Worm (Caenorhabditis elegans) whole organism, L1 larva: ENCODE results near the gene R13H4.5.

Source experiments
- C16A3.4 ChIP-seq: fragments of 150-350 bp; optimal IDR thresholded peaks from 2 replicates; lab custom pipeline; 2014; ENCODE audit warnings: missing biosample characterization, missing genetic modification characterization
- F16B12.6 ChIP-seq: fragments of 150-350 bp; optimal IDR thresholded peaks from 2 replicates; lab custom pipeline; 2014; ENCODE audit warnings: missing biosample characterization, missing genetic modification characterization
- aha-1 ChIP-seq: fragments of 150-350 bp; optimal IDR thresholded peaks from 2 replicates; lab custom pipeline; 2014; ENCODE audit warnings: missing biosample characterization, missing genetic modification characterization
- alr-1 ChIP-seq: fragments of 200-800 bp; sonication (Bioruptor generic); optimal IDR thresholded peaks from 2 replicates; lab custom pipeline; 2018; ENCODE audit warnings: borderline replicate concordance, mild to moderate bottlenecking, missing genetic modification characterization, missing compliant biosample characterization
- blmp-1 ChIP-seq: fragments of 150-350 bp; optimal IDR thresholded peaks from 2 replicates; lab custom pipeline; 2014; ENCODE audit warnings: missing biosample characterization, missing genetic modification characterization
- ceh-82 ChIP-seq, 3 experiments: fragments of 150-350 bp in 1 of 3; sonication (generic microtip) in 2 of 3; optimal IDR thresholded peaks; 2 replicates each; lab custom pipeline; 2014 to 2017; ENCODE audit warnings: missing biosample characterization in 3 of 3, missing genetic modification characterization in 3 of 3
- ceh-90 ChIP-seq: sonication (generic microtip); optimal IDR thresholded peaks from 2 replicates; lab custom pipeline; 2016; ENCODE audit warnings: missing genetic modification characterization, missing compliant biosample characterization
- ces-1 ChIP-seq: fragments of 150-350 bp; optimal IDR thresholded peaks from 2 replicates; lab custom pipeline; 2014; ENCODE audit warnings: missing biosample characterization, missing genetic modification reagents, missing genetic modification characterization
- dpl-1 ChIP-seq, 3 experiments: fragments of 150-350 bp in 2 of 3; sonication (generic microtip) in 1 of 3; optimal IDR thresholded peaks; 2 replicates each; lab custom pipeline; 2014 to 2017; ENCODE audit warnings: missing biosample characterization in 3 of 3, missing genetic modification characterization in 3 of 3, missing genetic modification reagents in 3 of 3
- efl-1 ChIP-seq, 4 experiments: fragments of 150-350 bp; optimal IDR thresholded peaks in 3 of 4; peaks in 1 of 4; 1 replicate in 1 of 4; 2 replicates in 3 of 4; lab custom pipeline; 2014; ENCODE audit warnings: missing biosample characterization in 2 of 4, missing genetic modification characterization in 2 of 4, missing genetic modification reagents in 2 of 4
- efl-3 ChIP-seq: fragments of 200-800 bp; sonication (Bioruptor generic); optimal IDR thresholded peaks from 2 replicates; lab custom pipeline; 2018; ENCODE audit warnings: mild to moderate bottlenecking, missing genetic modification characterization, missing compliant biosample characterization
- egl-13 ChIP-seq: sonication (generic microtip); optimal IDR thresholded peaks from 2 replicates; lab custom pipeline; 2016; ENCODE audit warnings: missing genotype, missing genetic modification reagents, missing genetic modification characterization, missing compliant biosample characterization
- elt-2 ChIP-seq: sonication (generic microtip); optimal IDR thresholded peaks from 2 replicates; lab custom pipeline; 2016; ENCODE audit warnings: missing genetic modification characterization, mild to moderate bottlenecking, inconsistent platforms, missing compliant biosample characterization, missing genetic modification reagents
- ets-5 ChIP-seq: fragments of 200-800 bp; sonication (Bioruptor generic); IDR thresholded peaks from 2 replicates; pipeline ENCODE4 v1.3.6; 2022; ENCODE audit warnings: missing genetic modification characterization, missing compliant biosample characterization
- fkh-10 ChIP-seq: sonication (generic microtip); optimal IDR thresholded peaks from 2 replicates; lab custom pipeline; 2017; ENCODE audit warnings: missing biosample characterization, missing genetic modification reagents, missing genetic modification characterization
- fos-1 ChIP-seq: fragments of 150-350 bp; optimal IDR thresholded peaks from 2 replicates; lab custom pipeline; 2014; ENCODE audit warnings: missing biosample characterization, missing genetic modification characterization
- grh-1 ChIP-seq: fragments of 200-800 bp; sonication (Bioruptor generic); IDR thresholded peaks from 2 replicates; pipeline ENCODE4 v1.3.6; 2022; ENCODE audit warnings: missing genetic modification reagents, missing genetic modification characterization, missing compliant biosample characterization
- hlh-17 ChIP-seq: fragments of 200-800 bp; sonication (Bioruptor generic); optimal IDR thresholded peaks from 2 replicates; lab custom pipeline; 2018; ENCODE audit warnings: missing genetic modification characterization, mild to moderate bottlenecking, missing compliant biosample characterization, moderate library complexity, borderline replicate concordance
- hpl-2 ChIP-seq: fragments of 150-350 bp; optimal IDR thresholded peaks from 2 replicates; lab custom pipeline; 2014; ENCODE audit warnings: missing biosample characterization, missing genetic modification reagents, missing genetic modification characterization
- irx-1 ChIP-seq: sonication (generic microtip); optimal IDR thresholded peaks from 2 replicates; lab custom pipeline; 2016; ENCODE audit warnings: missing genetic modification characterization, missing compliant biosample characterization
- isw-1 ChIP-seq: fragments of 200-800 bp; sonication (Bioruptor generic); IDR thresholded peaks from 2 replicates; pipeline ENCODE4 v1.3.6; 2022; ENCODE audit warnings: missing genetic modification characterization, missing compliant biosample characterization
- jun-1 ChIP-seq: fragments of 150-350 bp; optimal IDR thresholded peaks from 2 replicates; lab custom pipeline; 2014; ENCODE audit warnings: missing biosample characterization, missing genetic modification reagents, missing genetic modification characterization
- lin-13 ChIP-seq: fragments of 150-350 bp; optimal IDR thresholded peaks from 2 replicates; lab custom pipeline; 2014; ENCODE audit warnings: missing biosample characterization, missing genetic modification reagents, missing genetic modification characterization
- lin-15B ChIP-seq: fragments of 150-350 bp; sonication (generic microtip); optimal IDR thresholded peaks from 3 replicates; lab custom pipeline; 2014; ENCODE audit warnings: missing biosample characterization, missing genetic modification characterization
- lin-35 ChIP-seq, 2 experiments: fragments of 150-350 bp; optimal IDR thresholded peaks; 2 replicates each; lab custom pipeline; 2014; ENCODE audit warnings: missing biosample characterization in 2 of 2, missing genetic modification characterization in 2 of 2, missing genetic modification reagents in 2 of 2
- lin-39 ChIP-seq: fragments of 150-350 bp; optimal IDR thresholded peaks from 2 replicates; lab custom pipeline; 2014; ENCODE audit warnings: missing biosample characterization, missing genetic modification reagents, missing genetic modification characterization
- lsy-2 ChIP-seq, 2 experiments: fragments of 150-350 bp; optimal IDR thresholded peaks; 2 replicates each; lab custom pipeline; 2014; ENCODE audit warnings: missing biosample characterization in 2 of 2, missing genetic modification characterization in 2 of 2
- mef-2 ChIP-seq: fragments of 150-350 bp; optimal IDR thresholded peaks from 2 replicates; lab custom pipeline; 2014; ENCODE audit warnings: missing biosample characterization, missing genetic modification characterization
- mep-1 ChIP-seq: fragments of 150-350 bp; optimal IDR thresholded peaks from 2 replicates; lab custom pipeline; 2014; ENCODE audit warnings: missing biosample characterization, missing genetic modification characterization
- nhr-12 ChIP-seq: sonication (generic microtip); optimal IDR thresholded peaks from 2 replicates; lab custom pipeline; 2017; ENCODE audit warnings: missing biosample characterization, missing genetic modification characterization
- nhr-19 ChIP-seq: fragments of 200-800 bp; sonication (Bioruptor generic); conservative IDR thresholded peaks from 2 replicates; pipeline ENCODE4 v1.3.6; 2022; ENCODE audit warnings: missing genetic modification characterization, missing compliant biosample characterization
- nhr-71 ChIP-seq: sonication (generic microtip); optimal IDR thresholded peaks from 2 replicates; lab custom pipeline; 2016; ENCODE audit warnings: mild to moderate bottlenecking, missing genetic modification characterization, moderate library complexity, missing compliant biosample characterization
- nhr-77 ChIP-seq: fragments of 150-350 bp; optimal IDR thresholded peaks from 2 replicates; lab custom pipeline; 2014; ENCODE audit warnings: missing biosample characterization, missing genetic modification characterization
- nhr-84 ChIP-seq: sonication (generic microtip); optimal IDR thresholded peaks from 2 replicates; lab custom pipeline; 2017; ENCODE audit warnings: missing biosample characterization, missing genetic modification characterization
- nhr-90 ChIP-seq: sonication (generic microtip); optimal IDR thresholded peaks from 2 replicates; lab custom pipeline; 2016; ENCODE audit warnings: mild to moderate bottlenecking, missing genetic modification characterization, missing compliant biosample characterization; ENCODE audit not compliant: poor library complexity
- pax-3 ChIP-seq: fragments of 200-800 bp; sonication (Bioruptor generic); optimal IDR thresholded peaks from 2 replicates; lab custom pipeline; 2018; ENCODE audit warnings: mild to moderate bottlenecking, missing genetic modification characterization, moderate library complexity, missing compliant biosample characterization
- skn-1 ChIP-seq: fragments of 150-350 bp; optimal IDR thresholded peaks from 2 replicates; lab custom pipeline; 2014; ENCODE audit warnings: missing biosample characterization, missing genetic modification characterization
- snu-23 ChIP-seq: sonication (generic microtip); optimal IDR thresholded peaks from 2 replicates; lab custom pipeline; 2016; ENCODE audit warnings: missing genetic modification characterization, missing compliant biosample characterization
- sox-4 ChIP-seq: sonication (generic microtip); optimal IDR thresholded peaks from 2 replicates; lab custom pipeline; 2016; ENCODE audit warnings: missing genetic modification characterization, missing compliant biosample characterization
- tbx-2 ChIP-seq: sonication (generic microtip); optimal IDR thresholded peaks from 2 replicates; lab custom pipeline; 2016; ENCODE audit warnings: missing genetic modification characterization, missing compliant biosample characterization
- unc-30 ChIP-seq: sonication (generic microtip); optimal IDR thresholded peaks from 2 replicates; lab custom pipeline; 2017; ENCODE audit warnings: missing biosample characterization, missing genetic modification characterization
- unc-86 ChIP-seq: sonication (generic microtip); optimal IDR thresholded peaks from 2 replicates; lab custom pipeline; 2016; ENCODE audit warnings: missing genetic modification characterization, missing compliant biosample characterization
- unc-98 ChIP-seq: fragments of 200-800 bp; sonication (Bioruptor generic); IDR thresholded peaks from 2 replicates; pipeline ENCODE4 v1.3.6; 2022; ENCODE audit warnings: missing genetic modification characterization, missing compliant biosample characterization
- vab-15 ChIP-seq: sonication (generic microtip); optimal IDR thresholded peaks from 2 replicates; lab custom pipeline; 2017; ENCODE audit warnings: missing genotype, mild to moderate bottlenecking, missing genetic modification characterization, missing compliant biosample characterization
- xbp-1 ChIP-seq: sonication (generic microtip); optimal IDR thresholded peaks from 2 replicates; lab custom pipeline; 2016; ENCODE audit warnings: missing genetic modification characterization, missing compliant biosample characterization
- zag-1 ChIP-seq: fragments of 150-350 bp; optimal IDR thresholded peaks from 2 replicates; lab custom pipeline; 2014; ENCODE audit warnings: missing biosample characterization, missing genetic modification characterization
- ztf-11 ChIP-seq, 2 experiments: sonication (generic microtip); optimal IDR thresholded peaks; 2 replicates each; lab custom pipeline; 2016 to 2017; ENCODE audit warnings: missing genetic modification characterization in 2 of 2, missing biosample characterization in 1 of 2, missing compliant biosample characterization in 1 of 2
- ztf-4 ChIP-seq: fragments of 150-350 bp; optimal IDR thresholded peaks from 2 replicates; lab custom pipeline; 2014; ENCODE audit warnings: missing biosample characterization, missing genetic modification characterization

The R13H4.5 gene

DNA sequence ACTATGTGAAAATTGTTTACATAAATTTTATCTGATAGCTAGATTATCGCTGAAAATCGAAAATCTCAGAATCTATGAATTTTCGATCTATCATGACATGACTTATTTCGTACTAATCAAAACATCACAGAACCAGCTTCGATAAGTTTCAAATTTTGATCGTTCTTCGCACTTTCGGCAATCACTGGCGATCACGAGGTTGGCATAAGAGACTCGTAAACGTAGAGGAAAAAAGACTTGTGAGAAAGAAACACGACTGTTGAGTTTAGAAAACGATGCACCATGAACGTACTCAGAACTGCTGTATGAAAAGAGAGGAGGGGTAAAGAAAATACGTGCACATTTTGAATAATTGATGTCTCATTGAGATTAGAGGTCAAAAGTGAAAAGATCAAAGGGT lies 36.5 kb upstream of the R13H4.5 start (continued):
- TF ChIP-seq lin-13 (GFP tag; lab: Kevin White, UChicago) = peak; percentile 76
- peak; percentile 90 for TF ChIP-seq elt-2 (tag; lab: Kevin White, UChicago)
- no peak for TF ChIP-seq vab-15
- peak; percentile 93 for TF ChIP-seq ztf-4 (tag; lab: Kevin White, UChicago)
- TF ChIP-seq grh-1 = peak; percentile 64
- TF ChIP-seq nhr-19 (GFP tag; lab: Robert Waterston, UW) = peak; percentile 100
- peak; percentile 55 for TF ChIP-seq irx-1 (tag; lab: Kevin White, UChicago)
- no peak for TF ChIP-seq lin-15B (tag; lab: Kevin White, UChicago)
- TF ChIP-seq sox-4 (tag; lab: Kevin White, UChicago) = no peak
- TF ChIP-seq ceh-90 = no peak
- peak; percentile 50 for TF ChIP-seq hpl-2 (GFP tag; lab: Kevin White, UChicago)
- peak; percentile 28 to 58 (median 38) for TF ChIP-seq dpl-1 (GFP tag; optimal IDR thresholded peaks at IDR 0.05; lab: Kevin White, UChicago)
- peak; percentile 73 for TF ChIP-seq blmp-1 (tag; lab: Kevin White, UChicago)
- peak; percentile 64 for TF ChIP-seq aha-1 (tag; lab: Kevin White, UChicago)
- no peak for TF ChIP-seq nhr-84 (tag; lab: Kevin White, UChicago)
- no peak for TF ChIP-seq efl-3 (GFP tag; lab: Kevin White, UChicago)
- no peak for TF ChIP-seq hlh-17 (GFP tag; lab: Kevin White, UChicago)
- TF ChIP-seq nhr-77 (tag; lab: Kevin White, UChicago) = peak; percentile 82
- TF ChIP-seq lin-39 (tag; lab: Kevin White, UChicago) = peak; percentile 79
- no peak for TF ChIP-seq ces-1 (GFP tag; lab: Kevin White, UChicago)
- no peak for TF ChIP-seq F16B12.6 (tag; lab: Kevin White, UChicago)
- TF ChIP-seq fos-1 (tag; lab: Kevin White, UChicago) = peak; percentile 53
- no peak for TF ChIP-seq fkh-10 (GFP tag; lab: Kevin White, UChicago)
- peak; percentile 53 for TF ChIP-seq jun-1 (tag; lab: Kevin White, UChicago)
- TF ChIP-seq nhr-90 (tag; lab: Kevin White, UChicago) = peak; percentile 90
- TF ChIP-seq C16A3.4 = peak; percentile 75
- no peak for TF ChIP-seq ets-5 (GFP tag; lab: Robert Waterston, UW)
- no peak for TF ChIP-seq nhr-12 (tag; lab: Kevin White, UChicago)
- peak; percentile 78 for TF ChIP-seq xbp-1 (tag; lab: Kevin White, UChicago)
- TF ChIP-seq tbx-2 (tag; lab: Kevin White, UChicago) = peak; percentile 89
- peak; percentile 40 for TF ChIP-seq mef-2 (tag; lab: Kevin White, UChicago)
- TF ChIP-seq unc-30 (tag; lab: Kevin White, UChicago) = no peak
- TF ChIP-seq zag-1 (tag; lab: Kevin White, UChicago) = no peak
- TF ChIP-seq ztf-11 (tag; optimal IDR thresholded peaks at IDR 0.05; lab: Kevin White, UChicago) = no peak
- peak in 2 of 3 experiments; percentile 40 to 44 for TF ChIP-seq ceh-82 (tag; optimal IDR thresholded peaks at IDR 0.05; lab: Kevin White, UChicago)
- TF ChIP-seq skn-1 (tag; lab: Kevin White, UChicago) = peak; percentile 22
- peak; percentile 75 to 81 for TF ChIP-seq lsy-2 (tag; optimal IDR thresholded peaks at IDR 0.05; lab: Kevin White, UChicago)
- no peak for TF ChIP-seq alr-1

DNA sequence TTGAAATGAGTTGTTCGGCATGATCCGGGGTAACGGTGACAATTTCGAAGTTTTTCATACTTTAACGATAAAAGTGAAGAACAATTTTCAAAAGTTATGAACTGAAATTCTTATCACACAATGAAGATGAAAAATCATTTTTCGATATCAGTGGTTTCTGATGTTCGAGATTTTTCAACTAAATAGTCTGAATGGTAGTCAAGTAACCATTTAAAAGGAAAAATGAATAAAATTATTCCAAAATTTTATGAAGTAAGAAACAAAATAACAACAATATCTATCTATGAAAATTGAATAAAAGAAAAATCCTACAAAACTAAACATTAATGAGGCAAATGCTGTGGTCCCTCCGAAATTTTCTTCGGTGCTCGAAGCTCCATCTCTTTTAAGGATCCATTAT lies 34.8 kb upstream of the R13H4.5 start, which contains the start of gene D2023.4:
D2023.4 (minus strand) TSS at position 101 of the 400 bp plus-strand sequence.
- no peak for TF ChIP-seq lin-35 (GFP tag; optimal IDR thresholded peaks at IDR 0.05; lab: Kevin White, UChicago)

DNA sequence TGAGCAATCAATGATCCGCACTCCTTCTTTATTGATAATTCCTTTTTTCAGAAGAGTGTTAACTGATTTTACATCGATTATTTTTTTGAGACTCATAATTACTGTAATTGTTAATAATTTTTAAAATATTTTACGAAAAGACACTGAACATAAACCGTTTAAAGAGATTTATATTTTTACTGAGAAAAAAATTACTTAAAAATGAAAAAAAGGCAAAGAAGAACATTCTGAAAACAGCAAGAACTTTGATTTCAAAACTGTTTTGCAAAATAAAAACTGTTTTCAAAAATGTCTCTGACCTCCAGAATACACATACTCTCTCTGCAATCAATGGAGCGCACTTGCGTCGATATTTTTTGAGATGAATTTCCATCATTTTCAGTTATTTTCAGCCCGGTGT lies 33.5 kb upstream of the R13H4.5 start, which contains the start of the genes mpst-1 and D2023.6:
mpst-1 (minus strand) TSS at position 101 of the 400 bp plus-strand sequence.
D2023.6 (plus strand) TSS at position 388 of the 400 bp plus-strand sequence.
- peak; percentile 18 to 27 for TF ChIP-seq efl-1 (optimal IDR thresholded peaks at IDR 0.05; lab: Kevin White, UChicago)
- TF ChIP-seq efl-1 (GFP tag; optimal IDR thresholded peaks at IDR 0.05 in 1 of 2; lab: Kevin White, UChicago) = peak in 1 of 2 experiments; percentile 3
- TF ChIP-seq lsy-2 (tag; optimal IDR thresholded peaks at IDR 0.05; lab: Kevin White, UChicago) = peak in 1 of 2 experiments; percentile 40
- TF ChIP-seq vab-15 = no peak
- TF ChIP-seq blmp-1 (tag; lab: Kevin White, UChicago) = peak; percentile 26
- TF ChIP-seq isw-1 (GFP tag; lab: Robert Waterston, UW) = no peak
- peak; percentile 5 for TF ChIP-seq nhr-71 (tag; lab: Kevin White, UChicago)
- TF ChIP-seq snu-23 (GFP tag; lab: Kevin White, UChicago) = peak; percentile 6
- no peak for TF ChIP-seq egl-13 (tag; lab: Kevin White, UChicago)
- TF ChIP-seq lin-13 (GFP tag; lab: Kevin White, UChicago) = no peak
- TF ChIP-seq unc-30 (tag; lab: Kevin White, UChicago) = no peak
- TF ChIP-seq ztf-11 (tag; optimal IDR thresholded peaks at IDR 0.05; lab: Kevin White, UChicago) = no peak
- peak; percentile 42 for TF ChIP-seq mep-1 (tag; lab: Kevin White, UChicago)
- TF ChIP-seq unc-98 = no peak
- TF ChIP-seq lin-35 (GFP tag; optimal IDR thresholded peaks at IDR 0.05; lab: Kevin White, UChicago) = peak in 1 of 2 experiments; percentile 35
- no peak for TF ChIP-seq unc-86 (tag; lab: Kevin White, UChicago)
- TF ChIP-seq pax-3 (tag; lab: Kevin White, UChicago) = no peak
